Worm (Caenorhabditis elegans): Measurements from ENCODE around the gene F53A10.2.

DNA sequence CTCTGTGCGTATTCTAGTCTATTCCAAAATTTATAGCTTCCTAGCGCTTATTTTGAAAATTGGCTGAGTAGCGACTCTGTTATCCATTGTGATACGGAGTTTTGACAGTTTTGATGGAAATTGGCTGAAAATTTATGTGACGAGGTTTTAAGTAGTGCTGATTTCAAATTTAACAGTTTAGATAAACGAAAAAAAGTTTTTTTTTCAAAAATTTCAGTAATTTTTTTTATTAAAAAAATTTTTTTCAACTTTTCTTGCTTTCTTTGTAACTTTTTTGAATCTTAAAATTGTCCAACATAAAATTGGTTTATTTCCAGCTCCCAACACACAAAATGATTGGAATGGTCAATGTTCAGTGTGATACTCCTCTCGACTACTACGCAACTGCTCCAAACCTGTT, 33.9 kb upstream of the F53A10.2 start, which contains the start of gene T23F4.2:
- TF ChIP-seq ref-1 (GFP tag; conservative IDR thresholded peaks at IDR 0.05) = no peak
- no peak for TF ChIP-seq T22C8.4 (GFP tag; IDR thresholded peaks at IDR 0.05)
